Fruit fly (Drosophila melanogaster): Measurements from ENCODE around the gene Gcat.

Gcat gene

DNA sequence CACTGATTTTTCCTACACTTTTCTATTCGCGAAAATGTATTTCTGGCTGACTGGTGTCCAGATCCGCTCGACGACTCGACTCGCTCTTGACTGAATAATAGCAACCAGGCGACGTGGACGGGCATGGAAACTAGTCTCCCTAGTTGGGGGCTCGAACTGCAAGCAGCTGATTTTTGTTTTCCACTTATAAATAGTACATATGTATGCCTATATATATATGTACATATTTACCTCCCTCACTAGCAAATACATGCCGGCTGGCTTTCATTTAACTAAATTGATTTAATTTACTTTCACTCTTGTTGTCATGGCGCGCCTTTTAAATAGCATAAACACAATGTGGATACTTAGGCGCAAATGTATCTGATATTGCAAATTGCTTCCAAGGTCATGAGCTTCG lies at the start of gene Gcat:
Gcat (minus strand) TSS at position 101 of the 400 bp plus-strand sequence.
- TF ChIP-seq svp (GFP tag) (no peak), CG11294 (GFP tag; IDR thresholded peaks at IDR 0.05) (no peak), topi (GFP tag; optimal IDR thresholded peaks at IDR 0.05) (no peak)

- no peak for TF ChIP-seq pdm3 (GFP tag; optimal IDR thresholded peaks at IDR 0.05)
- no peak for TF ChIP-seq vri (GFP tag; optimal IDR thresholded peaks at IDR 0.05)
- TF ChIP-seq esn (GFP tag; optimal IDR thresholded peaks at IDR 0.05) = no peak
- no peak for TF ChIP-seq CG3919 (GFP tag; optimal IDR thresholded peaks at IDR 0.05)
- TF ChIP-seq CG11902 (GFP tag; optimal IDR thresholded peaks at IDR 0.05) = no peak
- TF ChIP-seq CG8119 (GFP tag; IDR thresholded peaks at IDR 0.05) = no peak
- TF ChIP-seq CG31627 (GFP tag; optimal IDR thresholded peaks at IDR 0.05) = no peak
- TF ChIP-seq fd85E (GFP tag; optimal IDR thresholded peaks at IDR 0.05) = no peak
- TF ChIP-seq CG6792 (GFP tag; optimal IDR thresholded peaks at IDR 0.05) = no peak
- TF ChIP-seq CG4318 (GFP tag; optimal IDR thresholded peaks at IDR 0.05) = no peak
Observed at dm6 chr3L:11847703-11848102, 47.0 kb upstream of the Gcat start, which contains the start of gene CG12521. CG12521 (minus strand) TSS chr3L:11847803.

DNA sequence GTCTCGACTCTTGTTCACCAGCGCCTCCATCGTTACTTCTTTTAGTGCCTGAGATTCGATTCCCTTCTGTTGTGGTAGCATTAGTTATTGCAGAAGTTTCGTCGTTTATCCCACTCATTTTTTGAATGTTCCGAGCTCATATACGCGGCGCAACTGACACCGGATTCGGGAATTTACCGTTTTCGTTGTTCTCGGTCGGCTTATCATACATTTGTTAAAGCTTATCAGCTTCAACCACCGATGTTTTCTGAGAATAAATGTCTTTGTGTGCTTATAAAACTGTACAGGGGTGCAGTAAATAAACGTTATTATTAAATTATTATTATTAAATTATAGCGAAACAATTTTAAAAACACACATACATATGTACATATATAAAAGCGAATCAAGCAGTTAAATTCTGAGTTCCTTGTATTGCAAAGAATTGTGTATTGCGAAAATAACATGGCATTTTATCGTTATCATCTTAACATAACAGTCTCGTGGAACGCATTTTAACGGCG lies 36.0 kb upstream of the Gcat start, which contains the start of gene CG43064:
CG43064 (minus strand) TSS at position 147 of the 503 bp plus-strand sequence.
- no peak for TF ChIP-seq Lpt (GFP tag; optimal IDR thresholded peaks at IDR 0.05)
- no peak for TF ChIP-seq CG6854 (GFP tag; optimal IDR thresholded peaks at IDR 0.05)
- no peak for TF ChIP-seq Hr38 (GFP tag; optimal IDR thresholded peaks at IDR 0.05)
- TF ChIP-seq esn (GFP tag; optimal IDR thresholded peaks at IDR 0.05) = no peak
- TF ChIP-seq CG4318 (GFP tag; optimal IDR thresholded peaks at IDR 0.05) = no peak
- no peak for TF ChIP-seq topi (GFP tag; optimal IDR thresholded peaks at IDR 0.05)
- TF ChIP-seq dac (GFP tag; optimal IDR thresholded peaks at IDR 0.05) = no peak
- no peak for TF ChIP-seq CG16779 (tag; optimal IDR thresholded peaks at IDR 0.05)

DNA sequence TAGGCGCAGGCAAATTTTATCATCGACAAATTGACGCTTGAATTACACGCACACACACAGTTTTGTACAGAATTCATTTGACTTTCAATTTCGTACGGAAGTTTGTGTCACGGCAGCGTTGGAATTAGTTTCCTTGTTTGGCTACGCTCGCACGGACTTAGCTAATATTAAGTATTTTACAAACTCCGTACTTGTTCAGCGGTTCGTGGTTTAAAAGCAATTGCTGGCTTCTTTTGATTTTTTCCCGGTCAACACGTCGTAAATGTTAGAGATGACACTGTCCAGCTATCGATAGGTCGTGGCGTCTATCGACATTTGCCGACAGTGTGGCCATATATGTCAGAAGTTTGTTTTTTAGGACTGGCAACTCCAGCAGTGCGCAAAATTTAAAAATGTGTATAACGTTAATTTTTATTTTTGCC lies 32.6 kb upstream of the Gcat start, which contains the start of gene CycA:
CycA (minus strand) TSS at position 283 of the 422 bp plus-strand sequence.
- TF ChIP-seq dsx (GFP tag; optimal IDR thresholded peaks at IDR 0.05; ENCODE audit: poor library complexity, severe bottlenecking) = no peak
- peak; percentile 29 for TF ChIP-seq Blimp-1 (GFP tag; optimal IDR thresholded peaks at IDR 0.05)
- no peak for TF ChIP-seq acj6 (GFP tag; optimal IDR thresholded peaks at IDR 0.05)
- no peak for TF ChIP-seq salr (GFP tag; optimal IDR thresholded peaks at IDR 0.05)
- no peak for TF ChIP-seq CG3919 (GFP tag; optimal IDR thresholded peaks at IDR 0.05)
- no peak for TF ChIP-seq CG8119 (GFP tag; IDR thresholded peaks at IDR 0.05)
- TF ChIP-seq CG3032 (tag; optimal IDR thresholded peaks at IDR 0.05) = no peak
- peak; percentile 20 for TF ChIP-seq lz (GFP tag; optimal IDR thresholded peaks at IDR 0.05)
- peak; percentile 67 for TF ChIP-seq fkh (GFP tag; optimal IDR thresholded peaks at IDR 0.05)
- no peak for TF ChIP-seq ss (GFP tag; optimal IDR thresholded peaks at IDR 0.05)
- TF ChIP-seq achi (GFP tag; optimal IDR thresholded peaks at IDR 0.05) = peak; percentile 0
- no peak for TF ChIP-seq Hr39 (GFP tag; optimal IDR thresholded peaks at IDR 0.05)
- TF ChIP-seq CG6163 (GFP tag; IDR thresholded peaks at IDR 0.05) = no peak
- TF ChIP-seq Sox14 (GFP tag; optimal IDR thresholded peaks at IDR 0.05) = peak; percentile 32
- TF ChIP-seq CG11902 (GFP tag; optimal IDR thresholded peaks at IDR 0.05) = no peak
- no peak for TF ChIP-seq CG11762 (GFP tag; optimal IDR thresholded peaks at IDR 0.05; ENCODE audit: insufficient read depth)
- TF ChIP-seq Eip78C (GFP tag) = peak; percentile 68
- no peak for TF ChIP-seq Eip75B (GFP tag; optimal IDR thresholded peaks at IDR 0.05)
